Fruit fly (Drosophila melanogaster) whole organism, prepupa: ENCODE data around the gene CG43332.

Source experiments
- Blimp-1 ChIP-seq: fragments of 200-800 bp; sonication (Bioruptor generic); optimal IDR thresholded peaks from 3 replicates; lab custom pipeline; 2017; ENCODE audit warnings: missing biosample characterization, missing genetic modification characterization, mild to moderate bottlenecking, moderate library complexity, missing genetic modification reagents
- CG10669 ChIP-seq: fragments of 200-800 bp; sonication (Bioruptor generic); optimal IDR thresholded peaks from 3 replicates; lab custom pipeline; 2018; ENCODE audit warnings: missing biosample characterization, mild to moderate bottlenecking, missing genetic modification characterization, moderate library complexity
- CG6276 ChIP-seq: fragments of 200-800 bp; sonication (Bioruptor generic); optimal IDR thresholded peaks from 2 replicates; lab custom pipeline; 2017; ENCODE audit warnings: missing biosample characterization, mild to moderate bottlenecking, missing genetic modification characterization
- CG6792 ChIP-seq: fragments of 200-800 bp; sonication (Bioruptor generic); optimal IDR thresholded peaks from 3 replicates; lab custom pipeline; 2016; ENCODE audit warnings: missing biosample characterization, missing genetic modification characterization
- CG8119 ChIP-seq: fragments of 200-800 bp; sonication (Bioruptor generic); IDR thresholded peaks from 3 replicates; pipeline ENCODE4 v1.3.6; 2022; ENCODE audit warnings: missing biosample characterization, missing genetic modification characterization
- CG8319 ChIP-seq: fragments of 200-800 bp; sonication (Bioruptor generic); optimal IDR thresholded peaks from 3 replicates; lab custom pipeline; 2016; ENCODE audit warnings: missing biosample characterization, missing genetic modification characterization
- Hr39 ChIP-seq: fragments of 200-800 bp; sonication (Bioruptor generic); optimal IDR thresholded peaks from 2 replicates; lab custom pipeline; 2016; ENCODE audit warnings: missing biosample characterization, missing genetic modification characterization
- svp ChIP-seq: fragments of 200-800 bp; sonication (Bioruptor generic); peaks from one replicate; lab custom pipeline; 2016; ENCODE audit warnings: missing biosample characterization, missing genetic modification characterization
- vri ChIP-seq: fragments of 200-800 bp; sonication (Bioruptor generic); optimal IDR thresholded peaks from 3 replicates; lab custom pipeline; 2016; ENCODE audit warnings: missing biosample characterization, mild to moderate bottlenecking, missing genetic modification characterization

dm6 chr2L:14163122-14163521, at the start of gene CG43332:
- no peak for TF ChIP-seq vri (GFP tag; lab: Kevin White, UChicago)
- no peak for TF ChIP-seq Hr39
- no peak for TF ChIP-seq Blimp-1 (GFP tag; lab: Kevin White, UChicago)
- no peak for TF ChIP-seq svp (GFP tag; lab: Kevin White, UChicago)
- TF ChIP-seq CG8119 (GFP tag; lab: Robert Waterston, UW): no peak
- no peak for TF ChIP-seq CG6792 (GFP tag; lab: Kevin White, UChicago)
- TF ChIP-seq CG10669 (GFP tag; lab: Kevin White, UChicago): no peak
- TF ChIP-seq CG8319: no peak
- no peak for TF ChIP-seq CG6276
